Worm (Caenorhabditis elegans): ENCODE results near the gene acox-1.6.

- TF ChIP-seq him-1 (tag; optimal IDR thresholded peaks at IDR 0.05) (no peak), dao-5 (tag; optimal IDR thresholded peaks at IDR 0.05) (no peak)
These were observed 36.5 kb downstream of the acox-1.6 start for ce11 chrX:15801827-15802226.
